Fruit fly (Drosophila melanogaster): ENCODE measurements around the gene CG12607.

Gene CG12607

dm6 chr3L:4474946-4475470 lies 28.6 kb downstream of the CG12607 start (continued):
- TF ChIP-seq Sox102F (GFP tag; optimal IDR thresholded peaks at IDR 0.05) (peak; percentile 16), CG10669 (GFP tag; optimal IDR thresholded peaks at IDR 0.05) (peak; percentile 48), Hr38 (GFP tag; optimal IDR thresholded peaks at IDR 0.05) (no peak), dac (GFP tag; optimal IDR thresholded peaks at IDR 0.05) (peak; percentile 46), CG10631 (GFP tag; optimal IDR thresholded peaks at IDR 0.05) (no peak), salr (GFP tag; optimal IDR thresholded peaks at IDR 0.05) (peak in 1 of 2 experiments; percentile 35), spab (GFP tag; optimal IDR thresholded peaks at IDR 0.05) (peak; percentile 11), Sox14 (GFP tag; optimal IDR thresholded peaks at IDR 0.05) (no peak), Ets21C (GFP tag; optimal IDR thresholded peaks at IDR 0.05) (no peak), CG6792 (GFP tag; optimal IDR thresholded peaks at IDR 0.05) (peak; percentile 6), CG6854 (GFP tag; optimal IDR thresholded peaks at IDR 0.05) (no peak), CG8319 (GFP tag; optimal IDR thresholded peaks at IDR 0.05) (peak; percentile 33), CG7368 (GFP tag; optimal IDR thresholded peaks at IDR 0.05) (peak; percentile 36), CG32006 (GFP tag; optimal IDR thresholded peaks at IDR 0.05) (peak; percentile 31), cyc (GFP tag; optimal IDR thresholded peaks at IDR 0.05) (peak; percentile 2), CG11294 (GFP tag; IDR thresholded peaks at IDR 0.05) (no peak), net (GFP tag; optimal IDR thresholded peaks at IDR 0.05) (peak; percentile 71), fd85E (GFP tag; optimal IDR thresholded peaks at IDR 0.05) (no peak), Eip78C (GFP tag) (peak; percentile 90), CG8119 (GFP tag; IDR thresholded peaks at IDR 0.05) (peak; percentile 23; the same call in 1 of the 3 replicates), CG16779 (tag; optimal IDR thresholded peaks at IDR 0.05) (peak; percentile 22), CG11762 (GFP tag; optimal IDR thresholded peaks at IDR 0.05; ENCODE audit: insufficient read depth) (peak; percentile 26), eg (GFP tag; IDR thresholded peaks at IDR 0.05) (peak; percentile 83), Met (GFP tag; optimal IDR thresholded peaks at IDR 0.05) (peak; percentile 37)

dm6 chr3L:4475704-4476103 lies 29.3 kb downstream of the CG12607 start:
- TF ChIP-seq dsx (GFP tag; optimal IDR thresholded peaks at IDR 0.05; ENCODE audit: poor library complexity, severe bottlenecking) (no peak), CG8119 (GFP tag; IDR thresholded peaks at IDR 0.05) (0 out of 3 replicates have a peak, but pooled peaks have one; percentile 2)

DNA sequence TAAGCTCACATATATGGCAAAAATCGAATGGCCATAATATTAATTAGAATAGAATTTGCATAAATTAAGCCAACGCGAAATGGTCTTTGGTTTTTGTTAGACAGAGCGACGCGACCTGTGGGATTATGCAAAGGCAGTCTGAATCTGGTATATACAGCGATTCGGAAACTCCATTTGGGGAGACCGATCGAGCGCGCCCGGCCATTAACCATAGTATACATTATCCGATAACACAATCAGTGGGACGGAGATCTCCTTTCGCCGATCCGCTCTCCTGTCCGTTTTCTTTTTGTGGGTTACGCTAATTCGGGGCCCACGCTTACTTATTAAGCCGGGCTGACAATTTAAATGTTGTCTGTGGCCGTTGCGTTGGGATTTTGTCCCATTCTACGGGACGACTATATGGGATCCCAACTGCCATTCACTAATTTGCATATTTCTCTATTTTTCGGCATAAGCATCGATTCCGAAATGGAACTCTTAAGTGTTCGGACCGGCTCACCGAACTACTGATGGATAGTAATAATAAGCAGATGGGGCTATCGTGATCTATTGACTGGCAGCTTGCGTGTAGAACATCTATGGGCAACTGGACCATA lies 31.4 kb downstream of the CG12607 start:
- TF ChIP-seq CG9139 (GFP tag; optimal IDR thresholded peaks at IDR 0.05) (no peak), pdm3 (GFP tag; optimal IDR thresholded peaks at IDR 0.05) (no peak), CG34406 (GFP tag; optimal IDR thresholded peaks at IDR 0.05) (no peak), Sox15 (GFP tag; optimal IDR thresholded peaks at IDR 0.05) (no peak), CG11294 (GFP tag; IDR thresholded peaks at IDR 0.05) (no peak), fkh (GFP tag; optimal IDR thresholded peaks at IDR 0.05) (no peak), CG16779 (tag; optimal IDR thresholded peaks at IDR 0.05) (no peak), OdsH (GFP tag; optimal IDR thresholded peaks at IDR 0.05) (no peak), Hr38 (GFP tag; optimal IDR thresholded peaks at IDR 0.05) (no peak), dac (GFP tag; optimal IDR thresholded peaks at IDR 0.05) (no peak), Hr39 (GFP tag; optimal IDR thresholded peaks at IDR 0.05) (no peak), CG4318 (GFP tag; optimal IDR thresholded peaks at IDR 0.05) (no peak), Eip75B (GFP tag; optimal IDR thresholded peaks at IDR 0.05) (no peak), CG31627 (GFP tag; optimal IDR thresholded peaks at IDR 0.05) (no peak)

DNA sequence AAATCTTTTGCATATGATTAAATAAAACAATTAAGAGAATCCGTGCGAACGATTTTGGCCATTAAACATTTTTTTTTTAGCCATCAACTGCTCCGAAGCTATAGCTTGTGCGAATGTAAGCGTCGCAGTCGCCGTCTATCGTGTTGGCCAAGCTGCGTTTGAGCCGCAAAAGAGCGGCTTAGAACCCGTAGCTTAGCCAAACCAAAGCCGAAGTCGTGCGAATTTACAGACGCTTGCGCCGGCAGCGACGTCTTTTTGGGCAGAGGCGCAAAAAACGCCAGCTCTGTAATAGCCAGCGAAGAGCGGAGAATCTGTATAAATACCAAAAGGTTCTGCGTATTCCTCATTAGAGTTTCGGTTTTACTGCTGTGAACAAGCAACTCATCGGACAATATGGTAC lies 33.6 kb downstream of the CG12607 start, which contains the start of gene CG7465:
TSS of gene CG7465 (plus strand) at position 346 of the 400 bp plus-strand sequence.
- TF ChIP-seq CG8319 (GFP tag; optimal IDR thresholded peaks at IDR 0.05) (no peak), CG9139 (GFP tag; optimal IDR thresholded peaks at IDR 0.05) (no peak), CG10631 (GFP tag; optimal IDR thresholded peaks at IDR 0.05) (no peak), CG6163 (GFP tag; IDR thresholded peaks at IDR 0.05) (no peak), CG4318 (GFP tag; optimal IDR thresholded peaks at IDR 0.05) (no peak), esn (GFP tag; optimal IDR thresholded peaks at IDR 0.05) (no peak)
